Fruit fly (Drosophila melanogaster) whole organism, adult: ENCODE results near the gene nrv2.
A peak's percentile ranks its signal among the peaks of the same experiment; 100 is the strongest.

ENCODE experiments used
- CG11617 ChIP-seq: fragments of 200-800 bp; sonication (Bioruptor generic); optimal IDR thresholded peaks from 2 replicates; lab custom pipeline; 2017; ENCODE audit warnings: mild to moderate bottlenecking, missing biosample characterization, missing genetic modification reagents, missing genetic modification characterization
- CG12768 ChIP-seq: fragments of 200-800 bp; sonication (Bioruptor generic); optimal IDR thresholded peaks from 2 replicates; lab custom pipeline; 2017; ENCODE audit warnings: missing biosample characterization, missing genetic modification characterization, mild to moderate bottlenecking, moderate library complexity, missing genetic modification reagents
- CG14711 ChIP-seq: fragments of 200-800 bp; sonication (Bioruptor generic); optimal IDR thresholded peaks from 2 replicates; lab custom pipeline; 2018; ENCODE audit warnings: missing biosample characterization, mild to moderate bottlenecking, missing genetic modification characterization, moderate library complexity
- CG1620 ChIP-seq: fragments of 200-800 bp; sonication (Bioruptor generic); optimal IDR thresholded peaks from 2 replicates; lab custom pipeline; 2016; ENCODE audit warnings: missing biosample characterization, missing genetic modification characterization
- CG33017 ChIP-seq: fragments of 200-800 bp; sonication (Bioruptor generic); optimal IDR thresholded peaks from 2 replicates; lab custom pipeline; 2018; ENCODE audit warnings: missing biosample characterization, mild to moderate bottlenecking, missing genetic modification characterization, moderate library complexity
- CG5204 ChIP-seq: fragments of 200-800 bp; sonication (Bioruptor generic); optimal IDR thresholded peaks from 2 replicates; lab custom pipeline; 2016; ENCODE audit warnings: missing biosample characterization, missing genetic modification characterization
- CG7045 ChIP-seq: fragments of 200-800 bp; sonication (Bioruptor generic); optimal IDR thresholded peaks from 2 replicates; lab custom pipeline; 2017; ENCODE audit warnings: missing biosample characterization, mild to moderate bottlenecking, missing genetic modification characterization
- CG7101 ChIP-seq: fragments of 200-800 bp; sonication (Bioruptor generic); optimal IDR thresholded peaks from 2 replicates; lab custom pipeline; 2018; ENCODE audit warnings: missing biosample characterization, mild to moderate bottlenecking, missing genetic modification characterization, moderate library complexity
- Clk ChIP-seq: fragments of 200-800 bp; sonication (Bioruptor generic); optimal IDR thresholded peaks from 2 replicates; lab custom pipeline; 2017; ENCODE audit warnings: missing biosample characterization, missing genetic modification characterization
- Crg-1 ChIP-seq: fragments of 200-800 bp; sonication (Bioruptor generic); optimal IDR thresholded peaks from 2 replicates; lab custom pipeline; 2016; ENCODE audit warnings: missing biosample characterization, missing genetic modification characterization
- Hr96 ChIP-seq: fragments of 200-800 bp; sonication (Bioruptor generic); optimal IDR thresholded peaks from 2 replicates; lab custom pipeline; 2016; ENCODE audit warnings: missing biosample characterization, missing genetic modification characterization
- Mnt ChIP-seq: fragments of 200-800 bp; sonication (Bioruptor generic); optimal IDR thresholded peaks from 2 replicates; lab custom pipeline; 2016; ENCODE audit warnings: missing biosample characterization, mild to moderate bottlenecking, missing genetic modification characterization
- bab1 ChIP-seq: fragments of 200-800 bp; sonication (Bioruptor generic); optimal IDR thresholded peaks from 3 replicates; lab custom pipeline; 2019; ENCODE audit warnings: missing biosample characterization, mild to moderate bottlenecking, missing genetic modification characterization, moderate library complexity
- cic ChIP-seq: fragments of 200-800 bp; sonication (Bioruptor generic); optimal IDR thresholded peaks from 2 replicates; lab custom pipeline; 2017; ENCODE audit warnings: missing biosample characterization, mild to moderate bottlenecking, missing genetic modification characterization, moderate library complexity
- cnc ChIP-seq, 2 experiments: fragments of >200 bp; optimal IDR thresholded peaks; 2 replicates each; lab custom pipeline; 2017
- kay ChIP-seq: fragments of 200-800 bp; sonication (Bioruptor generic); peaks from one replicate; lab custom pipeline; 2016; ENCODE audit warnings: missing biosample characterization, missing genetic modification characterization, borderline replicate concordance
- ovo ChIP-seq: fragments of 200-800 bp; sonication (Bioruptor generic); optimal IDR thresholded peaks from 2 replicates; lab custom pipeline; 2016; ENCODE audit warnings: missing biosample characterization, missing genetic modification characterization
- pad ChIP-seq: fragments of 200-800 bp; sonication (Bioruptor generic); optimal IDR thresholded peaks from 3 replicates; lab custom pipeline; 2017; ENCODE audit warnings: missing biosample characterization, missing genetic modification characterization, mild to moderate bottlenecking, moderate library complexity, missing genetic modification reagents
- tj ChIP-seq: fragments of 200-800 bp; sonication (Bioruptor generic); optimal IDR thresholded peaks from 3 replicates; lab custom pipeline; 2017; ENCODE audit warnings: missing biosample characterization, mild to moderate bottlenecking, missing genetic modification characterization, moderate library complexity
- toe ChIP-seq: fragments of 200-800 bp; sonication (Bioruptor generic); optimal IDR thresholded peaks from 2 replicates; lab custom pipeline; 2016; ENCODE audit warnings: missing biosample characterization, missing genetic modification characterization

Gene nrv2

dm6 chr2L:6827558-6828122, 29.0 kb upstream of the nrv2 start:
- TF ChIP-seq bab1 (no peak), Crg-1 (GFP tag; lab: Kevin White, UChicago) (no peak), kay (no peak), Clk (no peak), CG14711 (tag; lab: Kevin White, UChicago) (no peak), CG7101 (no peak), toe (GFP tag; lab: Kevin White, UChicago) (no peak), CG7045 (GFP tag; lab: Kevin White, UChicago) (no peak), pad (no peak), CG1620 (no peak), CG5204 (GFP tag; lab: Kevin White, UChicago) (no peak), cnc (optimal IDR thresholded peaks at IDR 0.05; lab: Kevin White, UChicago) (no peak), tj (no peak), CG33017 (no peak), cic (no peak), Mnt (GFP tag; lab: Kevin White, UChicago) (no peak), CG12768 (GFP tag; lab: Kevin White, UChicago) (no peak), Hr96 (GFP tag; lab: Kevin White, UChicago) (no peak), CG11617 (GFP tag; lab: Kevin White, UChicago) (no peak)

- TF ChIP-seq kay: no peak
- no peak for TF ChIP-seq CG1620
- TF ChIP-seq bab1: no peak
- no peak for TF ChIP-seq pad
- TF ChIP-seq CG7045 (GFP tag; lab: Kevin White, UChicago): no peak
- TF ChIP-seq Clk: no peak
- no peak for TF ChIP-seq Crg-1 (GFP tag; lab: Kevin White, UChicago)
- no peak for TF ChIP-seq CG7101
Observed at dm6 chr2L:6826298-6826697, 27.6 kb upstream of the nrv2 start.

- no peak for TF ChIP-seq CG11617 (GFP tag; lab: Kevin White, UChicago)
- no peak for TF ChIP-seq ovo (GFP tag; lab: Kevin White, UChicago)
- no peak for TF ChIP-seq Crg-1 (GFP tag; lab: Kevin White, UChicago)
- TF ChIP-seq Clk: no peak
- TF ChIP-seq CG1620: no peak
- no peak for TF ChIP-seq CG7045 (GFP tag; lab: Kevin White, UChicago)
- TF ChIP-seq kay: no peak
- no peak for TF ChIP-seq CG33017
- no peak for TF ChIP-seq CG12768 (GFP tag; lab: Kevin White, UChicago)
- TF ChIP-seq CG14711 (tag; lab: Kevin White, UChicago): no peak
- TF ChIP-seq CG7101: no peak
- TF ChIP-seq toe (GFP tag; lab: Kevin White, UChicago): no peak
- no peak for TF ChIP-seq pad
Observed at dm6 chr2L:6822044-6822443, 23.4 kb upstream of the nrv2 start.

- TF ChIP-seq pad (no peak), CG11617 (GFP tag; lab: Kevin White, UChicago) (no peak), cic (no peak), tj (no peak), ovo (GFP tag; lab: Kevin White, UChicago) (no peak), toe (GFP tag; lab: Kevin White, UChicago) (no peak), CG14711 (tag; lab: Kevin White, UChicago) (no peak), Clk (no peak)
Observed at dm6 chr2L:6821631-6822030, 23.0 kb upstream of the nrv2 start, which contains the start of gene sens-2. Gene sens-2, plus strand, starts transcription at chr2L:6821934.

- TF ChIP-seq Mnt (GFP tag; lab: Kevin White, UChicago) (no peak), CG14711 (tag; lab: Kevin White, UChicago) (no peak), CG33017 (peak; percentile 35), toe (GFP tag; lab: Kevin White, UChicago) (no peak), cnc (optimal IDR thresholded peaks at IDR 0.05; lab: Kevin White, UChicago) (no peak), CG7045 (GFP tag; lab: Kevin White, UChicago) (no peak)
Observed at dm6 chr2L:6819230-6820049, 20.8 kb upstream of the nrv2 start.

dm6 chr2L:6818357-6818756, 19.7 kb upstream of the nrv2 start:
- no peak for TF ChIP-seq Hr96 (GFP tag; lab: Kevin White, UChicago)
- no peak for TF ChIP-seq CG1620
- TF ChIP-seq CG14711 (tag; lab: Kevin White, UChicago): no peak
- TF ChIP-seq CG7045 (GFP tag; lab: Kevin White, UChicago): no peak
- TF ChIP-seq pad: no peak
- no peak for TF ChIP-seq Crg-1 (GFP tag; lab: Kevin White, UChicago)
- TF ChIP-seq Clk: no peak
- no peak for TF ChIP-seq Mnt (GFP tag; lab: Kevin White, UChicago)
- TF ChIP-seq ovo (GFP tag; lab: Kevin White, UChicago): no peak
- TF ChIP-seq CG33017: no peak
- no peak for TF ChIP-seq CG5204 (GFP tag; lab: Kevin White, UChicago)
- no peak for TF ChIP-seq bab1

dm6 chr2L:6817493-6817892, 18.8 kb upstream of the nrv2 start:
- TF ChIP-seq pad (peak; percentile 25), tj (no peak)
